Worm (Caenorhabditis elegans): ENCODE measurements around the gene lgc-42.

- TF ChIP-seq W03F9.2 (tag; optimal IDR thresholded peaks at IDR 0.05) (no peak), him-1 (tag; optimal IDR thresholded peaks at IDR 0.05) (no peak)
Measured at ce11 chrIII:1949362-1949761, 48.3 kb upstream of the lgc-42 start.
